Worm (Caenorhabditis elegans) whole organism, L4/young adult: Measurements from ENCODE around the gene fbxa-25.
"Not testable (repeated sequence)": the region's sequence is repeated elsewhere in the genome, so short reads cannot be mapped to it uniquely, and the experiment has no call there.

Experiments used
- dao-5 ChIP-seq: sonication (generic microtip); optimal IDR thresholded peaks from 2 replicates; lab custom pipeline; 2016; ENCODE audit warnings: missing genotype, missing genetic modification characterization, moderate library complexity, missing compliant biosample characterization
- him-1 ChIP-seq: sonication (generic microtip); optimal IDR thresholded peaks from 2 replicates; lab custom pipeline; 2016; ENCODE audit warnings: missing genotype, missing genetic modification reagents, missing genetic modification characterization, missing compliant biosample characterization

DNA sequence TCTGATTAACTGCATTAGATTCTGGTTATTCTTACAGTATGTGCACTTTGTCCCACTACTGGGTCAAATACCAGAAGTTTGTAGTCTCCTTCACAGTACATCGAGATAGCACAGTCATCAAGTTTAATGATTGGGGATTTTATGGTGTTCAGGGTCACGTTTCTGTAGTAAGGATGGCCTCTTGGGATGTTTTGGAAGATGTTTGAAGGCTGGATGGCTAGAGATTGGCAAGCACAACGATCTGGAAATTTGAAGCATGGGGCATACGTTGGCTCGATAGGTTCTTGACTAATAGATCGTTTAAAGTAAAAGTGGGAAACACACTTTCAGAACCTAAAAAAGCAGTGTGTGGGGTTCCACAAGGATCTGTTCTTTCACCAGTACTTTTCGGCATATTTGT, 8.7 kb upstream of the fbxa-25 start, which contains the start of gene Y82E9BR.8:
- TF ChIP-seq him-1, dao-5 (tag; lab: Kevin White, UChicago): not testable (repeated sequence)
